Fruit fly (Drosophila melanogaster) whole organism, embryonic: ENCODE data around the gene CG18598.

Source experiments
- ATbp ChIP-seq: fragments of 200-800 bp; sonication (Bioruptor generic); optimal IDR thresholded peaks from 2 replicates; lab custom pipeline; 2017; ENCODE audit warnings: missing biosample characterization, mild to moderate bottlenecking, missing genetic modification characterization, missing genetic modification reagents
- CG10366 ChIP-seq: fragments of 200-800 bp; sonication (Bioruptor generic); IDR thresholded peaks from 2 replicates; pipeline ENCODE4 v1.3.6; 2022; ENCODE audit warnings: missing biosample characterization, missing genetic modification characterization
- CG10979 ChIP-seq: fragments of 200-800 bp; sonication (Bioruptor generic); optimal IDR thresholded peaks from 2 replicates; lab custom pipeline; 2018; ENCODE audit warnings: missing biosample characterization, mild to moderate bottlenecking, missing genetic modification characterization, moderate library complexity
- CG11456 ChIP-seq: fragments of 200-800 bp; sonication (Bioruptor generic); IDR thresholded peaks from 3 replicates; pipeline ENCODE4 v1.3.6; 2022; ENCODE audit warnings: missing biosample characterization, missing genetic modification characterization
- CG11504 ChIP-seq: fragments of 200-800 bp; sonication (Bioruptor generic); optimal IDR thresholded peaks from 3 replicates; lab custom pipeline; 2019; ENCODE audit warnings: missing biosample characterization, mild to moderate bottlenecking, missing genetic modification characterization, moderate library complexity
- CG12942 ChIP-seq: fragments of 200-800 bp; sonication (Bioruptor generic); optimal IDR thresholded peaks from 3 replicates; lab custom pipeline; 2016; ENCODE audit warnings: missing biosample characterization, missing genetic modification characterization
- CG17385 ChIP-seq: fragments of 200-800 bp; sonication (Bioruptor generic); optimal IDR thresholded peaks from 3 replicates; lab custom pipeline; 2018; ENCODE audit warnings: missing biosample characterization, mild to moderate bottlenecking, missing genetic modification characterization
- CG17912 ChIP-seq: fragments of 200-800 bp; sonication (Bioruptor generic); optimal IDR thresholded peaks from 2 replicates; lab custom pipeline; 2018; ENCODE audit warnings: missing biosample characterization, mild to moderate bottlenecking, missing genetic modification characterization
- CG2120 ChIP-seq: fragments of 200-800 bp; sonication (Bioruptor generic); optimal IDR thresholded peaks from 3 replicates; lab custom pipeline; 2016; ENCODE audit warnings: missing biosample characterization, missing genetic modification characterization
- CG31441 ChIP-seq: fragments of 200-800 bp; sonication (Bioruptor generic); IDR thresholded peaks from 2 replicates; pipeline ENCODE4 v1.3.6; 2022; ENCODE audit warnings: missing biosample characterization, missing genetic modification characterization
- CG34422 ChIP-seq: fragments of 200-800 bp; sonication (Bioruptor generic); IDR thresholded peaks from 3 replicates; pipeline ENCODE4 v1.3.6; 2022; ENCODE audit warnings: missing biosample characterization, missing genetic modification characterization
- CG7271 ChIP-seq: fragments of 200-800 bp; sonication (Bioruptor generic); optimal IDR thresholded peaks from 2 replicates; lab custom pipeline; 2018; ENCODE audit warnings: missing biosample characterization, mild to moderate bottlenecking, missing genetic modification characterization, moderate library complexity
- CG9727 ChIP-seq: fragments of 200-800 bp; sonication (Bioruptor generic); optimal IDR thresholded peaks from 3 replicates; lab custom pipeline; 2017; ENCODE audit warnings: missing biosample characterization, mild to moderate bottlenecking, missing genetic modification characterization
- Ets65A ChIP-seq: fragments of 200-800 bp; sonication (Bioruptor generic); peaks from one replicate; lab custom pipeline; 2016; ENCODE audit warnings: missing biosample characterization, missing genetic modification characterization
- Fer3 ChIP-seq: fragments of 200-800 bp; sonication (Bioruptor generic); optimal IDR thresholded peaks from 2 replicates; lab custom pipeline; 2018; ENCODE audit warnings: missing biosample characterization, mild to moderate bottlenecking, missing genetic modification characterization, moderate library complexity
- HHEX ChIP-seq: fragments of 200-800 bp; sonication (Bioruptor generic); optimal IDR thresholded peaks from 3 replicates; lab custom pipeline; 2017; ENCODE audit warnings: missing biosample characterization, mild to moderate bottlenecking, missing genetic modification characterization, missing genetic modification reagents
- Hr78 ChIP-seq, 2 experiments: fragments of 200-800 bp in 1 of 2; fragments of >200 bp in 1 of 2; sonication (Bioruptor generic) in 1 of 2; optimal IDR thresholded peaks; 2 replicates each; lab custom pipeline; 2017 to 2019; ENCODE audit warnings: missing biosample characterization in 2 of 2, missing genetic modification characterization in 2 of 2, mild to moderate bottlenecking in 1 of 2, moderate library complexity in 1 of 2
- Hsf ChIP-seq: fragments of 200-800 bp; sonication (Bioruptor generic); optimal IDR thresholded peaks from 3 replicates; lab custom pipeline; 2016; ENCODE audit warnings: missing biosample characterization, missing genetic modification characterization
- Max ChIP-seq: fragments of 200-800 bp; sonication (Bioruptor generic); optimal IDR thresholded peaks from 2 replicates; lab custom pipeline; 2016; ENCODE audit warnings: missing biosample characterization, mild to moderate bottlenecking, missing genetic modification characterization
- Med ChIP-seq: fragments of 200-800 bp; sonication (Bioruptor generic); peaks from one replicate; lab custom pipeline; 2016; ENCODE audit warnings: missing biosample characterization, missing genetic modification characterization, mild to moderate bottlenecking, inconsistent platforms, moderate library complexity
- Meics ChIP-seq: fragments of 200-800 bp; sonication (Bioruptor generic); optimal IDR thresholded peaks from 2 replicates; lab custom pipeline; 2017; ENCODE audit warnings: missing biosample characterization, mild to moderate bottlenecking, missing genetic modification characterization
- NFAT ChIP-seq: fragments of 200-800 bp; sonication (Bioruptor generic); IDR thresholded peaks from 2 replicates; pipeline ENCODE4 v1.3.6; 2022; ENCODE audit warnings: missing biosample characterization, missing genetic modification characterization
- Sox102F ChIP-seq: fragments of 200-800 bp; sonication (Bioruptor generic); optimal IDR thresholded peaks from 2 replicates; lab custom pipeline; 2018; ENCODE audit warnings: missing biosample characterization, mild to moderate bottlenecking, missing genetic modification characterization, moderate library complexity
- Spps ChIP-seq: fragments of 200-800 bp; sonication (Bioruptor generic); optimal IDR thresholded peaks from 2 replicates; lab custom pipeline; 2018; ENCODE audit warnings: missing biosample characterization, mild to moderate bottlenecking, missing genetic modification characterization
- bigmax ChIP-seq: fragments of 200-800 bp; sonication (Bioruptor generic); optimal IDR thresholded peaks from 2 replicates; lab custom pipeline; 2018; ENCODE audit warnings: missing biosample characterization, mild to moderate bottlenecking, missing genetic modification characterization
- bsh ChIP-seq, 2 experiments: fragments of 200-800 bp; sonication (Bioruptor generic); optimal IDR thresholded peaks; 2 replicates each; lab custom pipeline; 2017 to 2018; ENCODE audit warnings: mild to moderate bottlenecking in 2 of 2, missing biosample characterization in 2 of 2, missing genetic modification characterization in 2 of 2, moderate library complexity in 1 of 2
- cwo ChIP-seq: fragments of 200-800 bp; sonication (Bioruptor generic); optimal IDR thresholded peaks from 3 replicates; lab custom pipeline; 2017; ENCODE audit warnings: missing biosample characterization, missing genetic modification characterization, mild to moderate bottlenecking, moderate library complexity, missing genetic modification reagents
- da ChIP-seq: fragments of 200-800 bp; sonication (Bioruptor generic); optimal IDR thresholded peaks from 2 replicates; lab custom pipeline; 2016; ENCODE audit warnings: missing biosample characterization, missing genetic modification characterization
- dmrt99B ChIP-seq: fragments of 200-800 bp; sonication (Bioruptor generic); optimal IDR thresholded peaks from 2 replicates; lab custom pipeline; 2018; ENCODE audit warnings: missing biosample characterization, mild to moderate bottlenecking, missing genetic modification characterization, moderate library complexity
- grau ChIP-seq: fragments of 200-800 bp; optimal IDR thresholded peaks from 3 replicates; lab custom pipeline; 2019; ENCODE audit warnings: missing biosample characterization, mild to moderate bottlenecking, missing genetic modification characterization, moderate library complexity
- grn ChIP-seq: fragments of 200-800 bp; sonication (Bioruptor generic); optimal IDR thresholded peaks from 3 replicates; lab custom pipeline; 2017; ENCODE audit warnings: missing biosample characterization, missing genetic modification characterization
- gsb ChIP-seq: fragments of 200-800 bp; sonication (Bioruptor generic); IDR thresholded peaks from 2 replicates; pipeline ENCODE4 v1.3.6; 2022; ENCODE audit warnings: missing biosample characterization, missing genetic modification characterization
- gsb-n ChIP-seq: fragments of 200-800 bp; sonication (Bioruptor generic); optimal IDR thresholded peaks from 3 replicates; lab custom pipeline; 2018; ENCODE audit warnings: missing biosample characterization, mild to moderate bottlenecking, missing genetic modification characterization
- hb ChIP-seq: fragments of 200-800 bp; sonication (Bioruptor generic); IDR thresholded peaks from 3 replicates; pipeline ENCODE4 v1.3.6; 2022; ENCODE audit warnings: missing biosample characterization, missing genetic modification characterization; ENCODE audit not compliant: partially characterized antibody
- jumu ChIP-seq: fragments of 200-800 bp; sonication (Bioruptor generic); optimal IDR thresholded peaks from 3 replicates; lab custom pipeline; 2016; ENCODE audit warnings: missing biosample characterization, missing genetic modification characterization
- ken ChIP-seq: fragments of 200-800 bp; sonication (Bioruptor generic); IDR thresholded peaks from 3 replicates; pipeline ENCODE4 v1.3.6; 2022; ENCODE audit warnings: missing biosample characterization, missing genetic modification characterization
- nau ChIP-seq: fragments of 200-800 bp; sonication (Bioruptor generic); optimal IDR thresholded peaks from 3 replicates; lab custom pipeline; 2017; ENCODE audit warnings: missing biosample characterization, mild to moderate bottlenecking, missing genetic modification characterization, missing genetic modification reagents
- sens ChIP-seq: fragments of 200-800 bp; sonication (Bioruptor generic); peaks from one replicate; lab custom pipeline; 2016; ENCODE audit warnings: missing biosample characterization, missing genetic modification characterization
- sim ChIP-seq: fragments of 200-800 bp; sonication (Bioruptor generic); IDR thresholded peaks from 2 replicates; pipeline ENCODE4 v1.3.6; 2022; ENCODE audit warnings: missing biosample characterization, missing genetic modification characterization
- sima ChIP-seq: fragments of 200-800 bp; sonication (Bioruptor generic); optimal IDR thresholded peaks from 2 replicates; lab custom pipeline; 2016; ENCODE audit warnings: missing biosample characterization, missing genetic modification characterization
- sisA ChIP-seq: fragments of 200-800 bp; sonication (Bioruptor generic); IDR thresholded peaks from 2 replicates; pipeline ENCODE4 v1.3.6; 2022; ENCODE audit warnings: missing biosample characterization, missing genetic modification characterization
- stc ChIP-seq: fragments of 200-800 bp; sonication (Bioruptor generic); IDR thresholded peaks from 2 replicates; pipeline ENCODE4 v1.3.6; 2022; ENCODE audit warnings: missing biosample characterization, missing genetic modification characterization
- twi ChIP-seq: fragments of 200-800 bp; optimal IDR thresholded peaks from 2 replicates; lab custom pipeline; 2019; ENCODE audit warnings: missing biosample characterization, mild to moderate bottlenecking, missing genetic modification characterization, moderate library complexity
- unpg ChIP-seq: fragments of 200-800 bp; sonication (Bioruptor generic); optimal IDR thresholded peaks from 3 replicates; lab custom pipeline; 2018; ENCODE audit warnings: missing biosample characterization, mild to moderate bottlenecking, missing genetic modification characterization, moderate library complexity
- zfh1 ChIP-seq: fragments of 200-800 bp; sonication (Bioruptor generic); IDR thresholded peaks from 3 replicates; pipeline ENCODE4 v1.3.6; 2022; ENCODE audit warnings: missing biosample characterization, missing genetic modification characterization

The CG18598 gene

DNA sequence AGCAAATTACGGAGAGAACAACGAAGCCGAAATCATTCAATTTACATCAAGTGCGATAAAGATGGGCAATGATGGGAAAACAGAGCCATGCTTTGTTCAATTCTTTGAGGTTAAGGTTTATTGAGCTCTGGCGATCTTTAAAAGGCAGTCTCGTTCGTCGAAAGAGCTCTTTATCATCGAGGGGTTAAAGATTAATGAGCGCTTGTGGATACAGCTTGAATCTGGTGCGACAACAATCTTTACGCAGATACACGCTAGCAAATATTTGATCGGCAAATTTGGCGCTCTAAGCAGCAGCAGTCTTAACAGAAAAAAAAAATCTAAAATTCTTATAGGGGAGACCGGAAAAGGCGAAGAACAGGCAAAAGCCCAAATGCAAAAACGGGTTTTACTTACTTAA is 45.2 kb downstream of the CG18598 start (continued):
- TF ChIP-seq Meics (GFP tag; lab: Kevin White, UChicago): peak; percentile 33
- no peak for TF ChIP-seq CG17912 (GFP tag; lab: Kevin White, UChicago)
- TF ChIP-seq grn (GFP tag; lab: Kevin White, UChicago): no peak
- no peak for TF ChIP-seq CG12942 (GFP tag; lab: Kevin White, UChicago)
- no peak for TF ChIP-seq gsb-n (tag; lab: Kevin White, UChicago)
- peak; percentile 14 for TF ChIP-seq CG9727 (GFP tag; lab: Kevin White, UChicago)
- TF ChIP-seq Med (GFP tag; lab: Kevin White, UChicago): peak; percentile 78
- TF ChIP-seq Fer3 (tag; lab: Kevin White, UChicago): peak; percentile 37
- TF ChIP-seq CG2120: peak; percentile 47
- TF ChIP-seq sim: no peak
- peak; percentile 10 for TF ChIP-seq cwo (GFP tag; lab: Kevin White, UChicago)
- no peak for TF ChIP-seq CG11456 (GFP tag; lab: Robert Waterston, UW)
- TF ChIP-seq gsb: no peak
- peak; percentile 53 for TF ChIP-seq bigmax (GFP tag; lab: Kevin White, UChicago)

- TF ChIP-seq Med (GFP tag; lab: Kevin White, UChicago): peak; percentile 14
- TF ChIP-seq Hr78 (GFP tag; optimal IDR thresholded peaks at IDR 0.05; lab: Kevin White, UChicago): peak in 1 of 2 experiments; percentile 74
- peak; percentile 10 for TF ChIP-seq sens (GFP tag; lab: Kevin White, UChicago)
- no peak for TF ChIP-seq CG7271 (tag; lab: Kevin White, UChicago)
- 0 out of 3 replicates have a peak, but pooled peaks have one; percentile 42 for TF ChIP-seq hb (GFP tag; lab: Robert Waterston, UW)
- TF ChIP-seq sisA (GFP tag; lab: Robert Waterston, UW): no peak
Observed at dm6 chr3R:18296737-18297136, 45.8 kb downstream of the CG18598 start.

dm6 chr3R:18297444-18298297 is 46.8 kb downstream of the CG18598 start:
- TF ChIP-seq CG11504 (tag; lab: Kevin White, UChicago) (peak; percentile 1), CG31441 (0 out of 2 replicates have a peak, but pooled peaks have one; percentile 29), NFAT (GFP tag; lab: Robert Waterston, UW) (no peak), bsh (GFP tag; optimal IDR thresholded peaks at IDR 0.05; lab: Kevin White, UChicago) (peak in 1 of 2 experiments; percentile 51), unpg (GFP tag; lab: Kevin White, UChicago) (peak; percentile 22), ken (0 out of 3 replicates have a peak, but pooled peaks have one; percentile 55), Hsf (GFP tag; lab: Kevin White, UChicago) (no peak), Spps (no peak), stc (GFP tag; lab: Robert Waterston, UW) (peak; percentile 30; the same call in 1 of the 2 replicates), CG10979 (peak; percentile 4), twi (tag; lab: Kevin White, UChicago) (peak; percentile 75), gsb (0 out of 2 replicates have a peak, but pooled peaks have one; percentile 11), Max (GFP tag; lab: Kevin White, UChicago) (no peak), CG17385 (GFP tag; lab: Kevin White, UChicago) (peak; percentile 37), HHEX (peak; percentile 23), Ets65A (peak; percentile 62), CG34422 (GFP tag; lab: Robert Waterston, UW) (no peak), Sox102F (GFP tag; lab: Kevin White, UChicago) (peak; percentile 20), CG10366 (GFP tag; lab: Robert Waterston, UW) (no peak), nau (no peak), dmrt99B (tag; lab: Kevin White, UChicago) (peak; percentile 17), ATbp (peak; percentile 13), zfh1 (GFP tag; lab: Robert Waterston, UW) (peak; percentile 25; the same call in 1 of the 3 replicates), grau (tag; lab: Kevin White, UChicago) (peak; percentile 19), sima (no peak), da (no peak), jumu (peak; percentile 0), cwo (GFP tag; lab: Kevin White, UChicago) (no peak), sim (no peak)
